Fruit fly (Drosophila melanogaster) whole organism, embryonic: ENCODE results near the gene TfIIS.

Source experiments
- Adf1 ChIP-seq: fragments of 200-800 bp; sonication (Bioruptor generic); IDR thresholded peaks from 2 replicates; pipeline ENCODE4 v1.3.6; 2022; ENCODE audit warnings: missing biosample characterization, missing genetic modification characterization
- Atf3 ChIP-seq: fragments of 200-800 bp; sonication (Bioruptor generic); optimal IDR thresholded peaks from 3 replicates; lab custom pipeline; 2016; ENCODE audit warnings: missing biosample characterization, missing genetic modification characterization
- B-H1 ChIP-seq: fragments of 200-800 bp; sonication (Bioruptor generic); IDR thresholded peaks from 3 replicates; pipeline ENCODE4 v1.3.6; 2022; ENCODE audit warnings: missing biosample characterization, missing genetic modification characterization
- CG10366 ChIP-seq: fragments of 200-800 bp; sonication (Bioruptor generic); IDR thresholded peaks from 2 replicates; pipeline ENCODE4 v1.3.6; 2022; ENCODE audit warnings: missing biosample characterization, missing genetic modification characterization
- CG10462 ChIP-seq: fragments of 200-800 bp; sonication (Bioruptor generic); optimal IDR thresholded peaks from 2 replicates; lab custom pipeline; 2016; ENCODE audit warnings: missing biosample characterization, missing genetic modification characterization
- CG10654 ChIP-seq: fragments of 200-800 bp; sonication (Bioruptor generic); optimal IDR thresholded peaks from 2 replicates; lab custom pipeline; 2016; ENCODE audit warnings: missing biosample characterization, missing genetic modification characterization
- CG12236 ChIP-seq: fragments of 200-800 bp; sonication (Bioruptor generic); optimal IDR thresholded peaks from 2 replicates; lab custom pipeline; 2016; ENCODE audit warnings: missing biosample characterization, missing genetic modification characterization
- CG14965 ChIP-seq: fragments of 200-800 bp; sonication (Bioruptor generic); optimal IDR thresholded peaks from 2 replicates; lab custom pipeline; 2016; ENCODE audit warnings: missing biosample characterization, missing genetic modification characterization, borderline replicate concordance
- CG15011 ChIP-seq: fragments of 200-800 bp; sonication (Bioruptor generic); optimal IDR thresholded peaks from 3 replicates; lab custom pipeline; 2018; ENCODE audit warnings: missing biosample characterization, mild to moderate bottlenecking, missing genetic modification characterization
- CG15601 ChIP-seq: fragments of 200-800 bp; sonication (Bioruptor generic); optimal IDR thresholded peaks from 3 replicates; lab custom pipeline; 2019; ENCODE audit warnings: missing biosample characterization, mild to moderate bottlenecking, missing genetic modification characterization, moderate library complexity
- CG17186 ChIP-seq: fragments of 200-800 bp; sonication (Bioruptor generic); optimal IDR thresholded peaks from 3 replicates; lab custom pipeline; 2017; ENCODE audit warnings: missing biosample characterization, missing genetic modification reagents, missing genetic modification characterization
- CG17912 ChIP-seq: fragments of 200-800 bp; sonication (Bioruptor generic); optimal IDR thresholded peaks from 2 replicates; lab custom pipeline; 2018; ENCODE audit warnings: missing biosample characterization, mild to moderate bottlenecking, missing genetic modification characterization
- CG18764 ChIP-seq: fragments of 200-800 bp; sonication (Bioruptor generic); optimal IDR thresholded peaks from 3 replicates; lab custom pipeline; 2016; ENCODE audit warnings: missing biosample characterization, missing genetic modification characterization
- CG2202 ChIP-seq: fragments of 200-800 bp; sonication (Bioruptor generic); optimal IDR thresholded peaks from 2 replicates; lab custom pipeline; 2018; ENCODE audit warnings: missing biosample characterization, mild to moderate bottlenecking, missing genetic modification characterization
- CG3163 ChIP-seq: fragments of 200-800 bp; sonication (Bioruptor generic); optimal IDR thresholded peaks from 3 replicates; lab custom pipeline; 2016; ENCODE audit warnings: missing biosample characterization, missing genetic modification characterization
- CG32767 ChIP-seq: fragments of 200-800 bp; sonication (Bioruptor generic); IDR thresholded peaks from 2 replicates; pipeline ENCODE4 v1.3.6; 2022; ENCODE audit warnings: missing biosample characterization, missing genetic modification characterization
- CG5953 ChIP-seq: fragments of 200-800 bp; sonication (Bioruptor generic); IDR thresholded peaks from 2 replicates; pipeline ENCODE4 v1.3.6; 2022; ENCODE audit warnings: missing biosample characterization, missing genetic modification characterization
- CG6654 ChIP-seq: fragments of 200-800 bp; sonication (Bioruptor generic); optimal IDR thresholded peaks from 2 replicates; lab custom pipeline; 2017; ENCODE audit warnings: missing biosample characterization, mild to moderate bottlenecking, missing genetic modification characterization
- CG7556 ChIP-seq: fragments of 200-800 bp; sonication (Bioruptor generic); optimal IDR thresholded peaks from 2 replicates; lab custom pipeline; 2017; ENCODE audit warnings: missing biosample characterization, mild to moderate bottlenecking, missing genetic modification characterization
- CG7839 ChIP-seq: fragments of 200-800 bp; sonication (Bioruptor generic); optimal IDR thresholded peaks from 3 replicates; lab custom pipeline; 2018; ENCODE audit warnings: missing biosample characterization, mild to moderate bottlenecking, missing genetic modification characterization, moderate library complexity
- CG7963 ChIP-seq: fragments of 200-800 bp; sonication (Bioruptor generic); IDR thresholded peaks from 3 replicates; pipeline ENCODE4 v1.3.6; 2022; ENCODE audit warnings: missing biosample characterization, missing genetic modification characterization; ENCODE audit not compliant: partially characterized antibody
- CG9797 ChIP-seq: fragments of 200-800 bp; sonication (Bioruptor generic); optimal IDR thresholded peaks from 3 replicates; lab custom pipeline; 2018; ENCODE audit warnings: missing biosample characterization, mild to moderate bottlenecking, missing genetic modification characterization
- CTCF ChIP-seq: fragments of 200-800 bp; sonication (Bioruptor generic); optimal IDR thresholded peaks from 2 replicates; lab custom pipeline; 2017; ENCODE audit warnings: missing biosample characterization, mild to moderate bottlenecking, missing genetic modification characterization, moderate library complexity
- Chrac-16 ChIP-seq: fragments of 200-800 bp; sonication (Bioruptor generic); optimal IDR thresholded peaks from 3 replicates; lab custom pipeline; 2016; ENCODE audit warnings: missing biosample characterization, missing genetic modification characterization
- Dad ChIP-seq: fragments of 200-800 bp; sonication (Bioruptor generic); optimal IDR thresholded peaks from 3 replicates; lab custom pipeline; 2016; ENCODE audit warnings: missing biosample characterization, missing genetic modification characterization
- Hey ChIP-seq: fragments of 200-800 bp; sonication (Bioruptor generic); optimal IDR thresholded peaks from 3 replicates; lab custom pipeline; 2018; ENCODE audit warnings: missing biosample characterization, mild to moderate bottlenecking, missing genetic modification characterization
- Hr3 ChIP-seq: fragments of 200-800 bp; sonication (Bioruptor generic); optimal IDR thresholded peaks from 3 replicates; lab custom pipeline; 2016; ENCODE audit warnings: missing biosample characterization, missing genetic modification characterization
- Mad ChIP-seq: fragments of 200-800 bp; sonication (Bioruptor generic); optimal IDR thresholded peaks from 2 replicates; lab custom pipeline; 2016; ENCODE audit warnings: missing biosample characterization, missing genetic modification characterization
- Optix ChIP-seq: fragments of 200-800 bp; sonication (Bioruptor generic); IDR thresholded peaks from 3 replicates; pipeline ENCODE4 v1.3.6; 2022; ENCODE audit warnings: missing biosample characterization, missing genetic modification characterization
- Scr ChIP-seq: fragments of 200-800 bp; sonication (Bioruptor generic); IDR thresholded peaks from 2 replicates; pipeline ENCODE4 v1.3.6; 2022; ENCODE audit warnings: missing biosample characterization, missing genetic modification characterization; ENCODE audit not compliant: partially characterized antibody
- Xbp1 ChIP-seq: fragments of 200-800 bp; sonication (Bioruptor generic); optimal IDR thresholded peaks from 3 replicates; lab custom pipeline; 2016; ENCODE audit warnings: missing biosample characterization, mild to moderate bottlenecking, missing genetic modification characterization
- Xrp1 ChIP-seq: fragments of 200-800 bp; sonication (Bioruptor generic); IDR thresholded peaks from 2 replicates; pipeline ENCODE4 v1.3.6; 2022; ENCODE audit warnings: missing biosample characterization, missing genetic modification characterization
- ara ChIP-seq: fragments of 200-800 bp; sonication (Bioruptor generic); IDR thresholded peaks from 2 replicates; pipeline ENCODE4 v1.3.6; 2022; ENCODE audit warnings: missing biosample characterization, missing genetic modification characterization
- bbx ChIP-seq: fragments of 200-800 bp; sonication (Bioruptor generic); IDR thresholded peaks from 2 replicates; pipeline ENCODE4 v1.3.6; 2022; ENCODE audit warnings: missing biosample characterization, missing genetic modification characterization; ENCODE audit not compliant: partially characterized antibody
- ci ChIP-seq: fragments of 200-800 bp; sonication (Bioruptor generic); IDR thresholded peaks from 3 replicates; pipeline ENCODE4 v1.3.6; 2022; ENCODE audit warnings: missing biosample characterization, missing genetic modification characterization
- corto ChIP-seq: fragments of 200-800 bp; sonication (Bioruptor generic); optimal IDR thresholded peaks from 2 replicates; lab custom pipeline; 2016; ENCODE audit warnings: missing biosample characterization, mild to moderate bottlenecking, missing genetic modification characterization, moderate library complexity
- cwo ChIP-seq: fragments of 200-800 bp; sonication (Bioruptor generic); optimal IDR thresholded peaks from 3 replicates; lab custom pipeline; 2017; ENCODE audit warnings: missing biosample characterization, missing genetic modification characterization, mild to moderate bottlenecking, moderate library complexity, missing genetic modification reagents
- dati ChIP-seq: fragments of 200-800 bp; sonication (Bioruptor generic); IDR thresholded peaks from 2 replicates; pipeline ENCODE4 v1.3.6; 2022; ENCODE audit warnings: missing biosample characterization, missing genetic modification characterization
- dpn ChIP-seq, 2 experiments: fragments of 200-800 bp; sonication (Bioruptor generic); optimal IDR thresholded peaks; 3 replicates each; lab custom pipeline; 2016; ENCODE audit warnings: missing biosample characterization in 2 of 2, missing genetic modification characterization in 2 of 2
- fru ChIP-seq: fragments of >200 bp; optimal IDR thresholded peaks from 2 replicates; lab custom pipeline; 2017
- fu2 ChIP-seq: fragments of 200-800 bp; sonication (Bioruptor generic); optimal IDR thresholded peaks from 2 replicates; lab custom pipeline; 2016; ENCODE audit warnings: missing biosample characterization, missing genetic modification characterization
- gcm ChIP-seq: fragments of 200-800 bp; sonication (Bioruptor generic); optimal IDR thresholded peaks from 2 replicates; lab custom pipeline; 2019; ENCODE audit warnings: missing biosample characterization, mild to moderate bottlenecking, missing genetic modification characterization, moderate library complexity
- grn ChIP-seq: fragments of 200-800 bp; sonication (Bioruptor generic); optimal IDR thresholded peaks from 3 replicates; lab custom pipeline; 2017; ENCODE audit warnings: missing biosample characterization, missing genetic modification characterization
- h ChIP-seq: fragments of >200 bp; optimal IDR thresholded peaks from 2 replicates; lab custom pipeline; 2017
- inv ChIP-seq: fragments of 200-800 bp; sonication (Bioruptor generic); IDR thresholded peaks from 2 replicates; pipeline ENCODE4 v1.3.6; 2022; ENCODE audit warnings: missing biosample characterization, missing genetic modification characterization; ENCODE audit not compliant: partially characterized antibody
- kah ChIP-seq: fragments of 200-800 bp; sonication (Bioruptor generic); optimal IDR thresholded peaks from 2 replicates; lab custom pipeline; 2018; ENCODE audit warnings: missing biosample characterization, mild to moderate bottlenecking, missing genetic modification characterization
- nerfin-1 ChIP-seq: fragments of 200-800 bp; sonication (Bioruptor generic); optimal IDR thresholded peaks from 3 replicates; lab custom pipeline; 2019; ENCODE audit warnings: missing biosample characterization, mild to moderate bottlenecking, missing genetic modification characterization, moderate library complexity
- otp ChIP-seq: fragments of 200-800 bp; sonication (Bioruptor generic); IDR thresholded peaks from 3 replicates; pipeline ENCODE4, ENCODE4 v1.3.6; 2022; ENCODE audit warnings: missing biosample characterization, missing genetic modification characterization
- seq ChIP-seq: fragments of 200-800 bp; sonication (Bioruptor generic); IDR thresholded peaks from 2 replicates; pipeline ENCODE4 v1.3.6; 2022; ENCODE audit warnings: missing biosample characterization, missing genetic modification characterization
- stwl ChIP-seq: fragments of 200-800 bp; sonication (Bioruptor generic); optimal IDR thresholded peaks from 3 replicates; lab custom pipeline; 2018; ENCODE audit warnings: missing biosample characterization, mild to moderate bottlenecking, missing genetic modification characterization, moderate library complexity
- zf30C ChIP-seq: fragments of 200-800 bp; sonication (Bioruptor generic); optimal IDR thresholded peaks from 3 replicates; lab custom pipeline; 2018; ENCODE audit warnings: missing biosample characterization, mild to moderate bottlenecking, missing genetic modification characterization
- zfh1 ChIP-seq: fragments of 200-800 bp; sonication (Bioruptor generic); IDR thresholded peaks from 3 replicates; pipeline ENCODE4 v1.3.6; 2022; ENCODE audit warnings: missing biosample characterization, missing genetic modification characterization
- zfh2 ChIP-seq: fragments of 200-800 bp; sonication (Bioruptor generic); optimal IDR thresholded peaks from 2 replicates; lab custom pipeline; 2016; ENCODE audit warnings: missing biosample characterization, missing genetic modification characterization

Gene TfIIS

DNA sequence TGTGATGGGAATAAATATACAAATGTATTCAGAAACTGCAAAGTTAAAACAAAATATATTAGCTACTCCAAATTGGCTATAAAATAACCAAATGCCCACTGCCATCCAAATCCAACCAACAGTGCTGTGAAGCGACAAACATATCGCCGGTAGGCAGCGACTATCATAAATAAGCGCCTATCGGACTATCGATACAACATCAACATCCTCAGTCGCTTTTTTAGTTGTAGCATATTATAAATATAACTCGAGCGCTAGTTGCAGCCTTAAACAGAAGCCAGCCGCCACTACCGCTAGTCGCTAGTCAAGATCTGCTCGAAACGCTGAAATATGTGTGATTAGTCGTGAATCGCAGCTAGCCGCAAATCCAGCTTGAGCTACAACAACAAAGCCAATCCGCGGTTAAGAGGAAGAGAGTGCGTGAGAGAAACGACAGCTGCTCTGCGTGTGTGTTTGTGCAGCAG lies 21.2 kb downstream of the TfIIS start (continued):
- TF ChIP-seq Dad (GFP tag; lab: Kevin White, UChicago) (peak; percentile 8), CG12236 (GFP tag; lab: Kevin White, UChicago) (no peak), CG17912 (GFP tag; lab: Kevin White, UChicago) (no peak), cwo (GFP tag; lab: Kevin White, UChicago) (no peak), zfh2 (GFP tag; lab: Kevin White, UChicago) (peak; percentile 67), CG10366 (GFP tag; lab: Robert Waterston, UW) (0 out of 2 replicates have a peak, but pooled peaks have one; percentile 15), CG18764 (no peak), CG7963 (GFP tag; lab: Robert Waterston, UW) (peak; percentile 91), h (lab: Kevin White, UChicago) (no peak), Hey (tag; lab: Kevin White, UChicago) (no peak), otp (GFP tag; lab: Robert Waterston, UW) (no peak), ara (GFP tag; lab: Robert Waterston, UW) (no peak; the same call in 1 of the 2 replicates), seq (GFP tag; lab: Robert Waterston, UW) (no peak; the same call in 1 of the 2 replicates), inv (GFP tag; lab: Robert Waterston, UW) (peak; percentile 84), corto (GFP tag; lab: Kevin White, UChicago) (no peak), CG14965 (no peak), stwl (tag; lab: Kevin White, UChicago) (peak; percentile 68), Scr (GFP tag; lab: Robert Waterston, UW) (peak; percentile 83), CG9797 (GFP tag; lab: Kevin White, UChicago) (no peak), zfh1 (no peak), CTCF (no peak), CG7839 (no peak), zf30C (GFP tag; lab: Kevin White, UChicago) (no peak), CG17186 (GFP tag; lab: Kevin White, UChicago) (no peak), gcm (GFP tag; lab: Kevin White, UChicago) (no peak), fu2 (GFP tag; lab: Kevin White, UChicago) (no peak), CG6654 (no peak), dpn (GFP tag; optimal IDR thresholded peaks at IDR 0.05; lab: Kevin White, UChicago) (peak; percentile 10 to 53), ci (GFP tag; lab: Robert Waterston, UW) (no peak), CG10654 (no peak), grn (no peak), CG15601 (tag; lab: Kevin White, UChicago) (peak; percentile 32), kah (GFP tag; lab: Kevin White, UChicago) (no peak), CG5953 (GFP tag; lab: Robert Waterston, UW) (no peak), CG32767 (GFP tag; lab: Robert Waterston, UW) (0 out of 2 replicates have a peak, but pooled peaks have one; percentile 8), bbx (GFP tag; lab: Robert Waterston, UW) (peak; percentile 91), Xbp1 (GFP tag; lab: Kevin White, UChicago) (peak; percentile 41), Adf1 (GFP tag; lab: Robert Waterston, UW) (no peak; the same call in 1 of the 2 replicates), dati (GFP tag; lab: Robert Waterston, UW) (no peak), B-H1 (no peak), Chrac-16 (GFP tag; lab: Kevin White, UChicago) (no peak), Mad (no peak), CG10462 (GFP tag; lab: Kevin White, UChicago) (no peak), fru (no peak), CG2202 (tag; lab: Kevin White, UChicago) (no peak), nerfin-1 (tag; lab: Kevin White, UChicago) (no peak), Optix (GFP tag; lab: Robert Waterston, UW) (no peak), CG15011 (GFP tag; lab: Kevin White, UChicago) (no peak), CG7556 (GFP tag; lab: Kevin White, UChicago) (no peak), Xrp1 (GFP tag; lab: Robert Waterston, UW) (no peak), Hr3 (GFP tag; lab: Kevin White, UChicago) (no peak), CG3163 (no peak), Atf3 (GFP tag; lab: Kevin White, UChicago) (no peak)
